Worm (Caenorhabditis elegans) whole organism, mixed stage, embryonic: ENCODE measurements around the gene cgh-1.

Source experiments
- M03D4.4 ChIP-seq: sonication (generic microtip); optimal IDR thresholded peaks from 2 replicates; lab custom pipeline; 2017; ENCODE audit warnings: mild to moderate bottlenecking, missing genetic modification characterization, missing compliant biosample characterization
- bed-3 ChIP-seq: fragments of 200-800 bp; sonication (Bioruptor generic); optimal IDR thresholded peaks from 3 replicates; lab custom pipeline; 2018; ENCODE audit warnings: mild to moderate bottlenecking, missing genetic modification characterization, moderate library complexity, missing compliant biosample characterization
- blmp-1 ChIP-seq: fragments of 150-350 bp; optimal IDR thresholded peaks from 2 replicates; lab custom pipeline; 2014; ENCODE audit warnings: missing biosample characterization, missing genetic modification characterization
- ceh-39 ChIP-seq: fragments of 150-350 bp; optimal IDR thresholded peaks from 2 replicates; lab custom pipeline; 2014; ENCODE audit warnings: missing biosample characterization, missing genetic modification characterization
- ceh-43 ChIP-seq: fragments of 200-800 bp; sonication (Bioruptor generic); optimal IDR thresholded peaks from 2 replicates; lab custom pipeline; 2018; ENCODE audit warnings: mild to moderate bottlenecking, missing genetic modification characterization, moderate library complexity, missing compliant biosample characterization
- ces-1 ChIP-seq: fragments of 150-350 bp; optimal IDR thresholded peaks from 2 replicates; lab custom pipeline; 2014; ENCODE audit warnings: missing biosample characterization, missing genetic modification reagents, missing genetic modification characterization
- cnd-1 ChIP-seq: fragments of 200-800 bp; sonication (Bioruptor generic); optimal IDR thresholded peaks from 2 replicates; lab custom pipeline; 2018; ENCODE audit warnings: mild to moderate bottlenecking, missing genetic modification characterization, missing compliant biosample characterization
- drap-1 ChIP-seq: fragments of 200-800 bp; sonication (Bioruptor generic); optimal IDR thresholded peaks from 3 replicates; lab custom pipeline; 2018; ENCODE audit warnings: mild to moderate bottlenecking, missing genetic modification characterization, missing compliant biosample characterization
- elt-1 ChIP-seq: sonication (generic microtip); optimal IDR thresholded peaks from 2 replicates; lab custom pipeline; 2017; ENCODE audit warnings: missing genetic modification characterization, mild to moderate bottlenecking, missing compliant biosample characterization, antibody characterized with exemption, moderate library complexity, borderline replicate concordance; ENCODE audit not compliant: insufficient read depth
- elt-3 ChIP-seq: fragments of 150-350 bp; optimal IDR thresholded peaks from 2 replicates; lab custom pipeline; 2014; ENCODE audit warnings: missing biosample characterization, missing genetic modification characterization
- ham-2 ChIP-seq: fragments of 200-800 bp; sonication (Bioruptor generic); optimal IDR thresholded peaks from 2 replicates; lab custom pipeline; 2018; ENCODE audit warnings: mild to moderate bottlenecking, missing genetic modification characterization, missing compliant biosample characterization
- hlh-1 ChIP-seq: fragments of 150-350 bp; optimal IDR thresholded peaks from 2 replicates; lab custom pipeline; 2014; ENCODE audit warnings: missing biosample characterization, missing genetic modification reagents, missing genetic modification characterization
- lin-13 ChIP-seq: fragments of 150-350 bp; optimal IDR thresholded peaks from 2 replicates; lab custom pipeline; 2014; ENCODE audit warnings: missing biosample characterization, missing genetic modification characterization
- lin-32 ChIP-seq: fragments of 200-800 bp; sonication (Bioruptor generic); optimal IDR thresholded peaks from 2 replicates; lab custom pipeline; 2018; ENCODE audit warnings: mild to moderate bottlenecking, missing genetic modification characterization, missing compliant biosample characterization
- lsy-2 ChIP-seq: fragments of 150-350 bp; optimal IDR thresholded peaks from 2 replicates; lab custom pipeline; 2014; ENCODE audit warnings: missing biosample characterization, missing genetic modification characterization
- mab-5 ChIP-seq: fragments of 150-350 bp; optimal IDR thresholded peaks from 2 replicates; lab custom pipeline; 2014; ENCODE audit warnings: missing biosample characterization, missing genetic modification characterization
- mep-1 ChIP-seq: fragments of 150-350 bp; optimal IDR thresholded peaks from 2 replicates; lab custom pipeline; 2017; ENCODE audit warnings: missing biosample characterization, missing genetic modification reagents, missing genetic modification characterization, inconsistent platforms
- mls-2 ChIP-seq: sonication (generic microtip); optimal IDR thresholded peaks from 2 replicates; lab custom pipeline; 2016; ENCODE audit warnings: mild to moderate bottlenecking, missing genetic modification characterization, moderate library complexity, missing compliant biosample characterization
- nhr-12 ChIP-seq: fragments of 150-350 bp; optimal IDR thresholded peaks from 2 replicates; lab custom pipeline; 2014; ENCODE audit warnings: missing biosample characterization, missing genetic modification characterization
- nhr-2 ChIP-seq: fragments of 150-350 bp; optimal IDR thresholded peaks from 2 replicates; lab custom pipeline; 2014; ENCODE audit warnings: missing biosample characterization, missing genetic modification characterization
- nhr-237 ChIP-seq: fragments of 150-350 bp; optimal IDR thresholded peaks from 2 replicates; lab custom pipeline; 2014; ENCODE audit warnings: missing biosample characterization, missing genetic modification characterization
- nhr-28 ChIP-seq: fragments of 150-350 bp; optimal IDR thresholded peaks from 2 replicates; lab custom pipeline; 2014; ENCODE audit warnings: missing biosample characterization, missing genetic modification characterization
- nhr-76 ChIP-seq: sonication (generic microtip); optimal IDR thresholded peaks from 2 replicates; lab custom pipeline; 2017; ENCODE audit warnings: missing biosample characterization, missing genetic modification characterization
- pha-4 ChIP-seq: fragments of 150-350 bp; optimal IDR thresholded peaks from 2 replicates; lab custom pipeline; 2018; ENCODE audit warnings: missing biosample characterization, missing genetic modification reagents, missing genetic modification characterization
- sem-2 ChIP-seq: fragments of 200-800 bp; sonication (Bioruptor generic); optimal IDR thresholded peaks from 2 replicates; lab custom pipeline; 2018; ENCODE audit warnings: mild to moderate bottlenecking, missing genetic modification characterization, missing compliant biosample characterization
- snpc-4 ChIP-seq: fragments of 150-350 bp; optimal IDR thresholded peaks from 2 replicates; lab custom pipeline; 2014; ENCODE audit warnings: missing biosample characterization, missing genetic modification characterization
- sptf-1 ChIP-seq: sonication (generic microtip); optimal IDR thresholded peaks from 2 replicates; lab custom pipeline; 2017; ENCODE audit warnings: mild to moderate bottlenecking, missing genetic modification characterization, moderate library complexity, missing compliant biosample characterization
- tbx-8 ChIP-seq: fragments of 200-800 bp; sonication (Bioruptor generic); optimal IDR thresholded peaks from 2 replicates; lab custom pipeline; 2018; ENCODE audit warnings: mild to moderate bottlenecking, missing genetic modification characterization, moderate library complexity, missing compliant biosample characterization
- unc-120 ChIP-seq: sonication (generic microtip); optimal IDR thresholded peaks from 2 replicates; lab custom pipeline; 2017; ENCODE audit warnings: missing genetic modification characterization, missing compliant biosample characterization; ENCODE audit not compliant: poor library complexity, severe bottlenecking
- unc-62 ChIP-seq: fragments of 150-350 bp; optimal IDR thresholded peaks from 2 replicates; lab custom pipeline; 2014; ENCODE audit warnings: missing biosample characterization, missing genetic modification reagents, missing genetic modification characterization
- zip-8 ChIP-seq: fragments of 150-350 bp; optimal IDR thresholded peaks from 2 replicates; lab custom pipeline; 2014; ENCODE audit warnings: missing biosample characterization, missing genetic modification characterization
- ztf-11 ChIP-seq: fragments of 150-350 bp; optimal IDR thresholded peaks from 2 replicates; lab custom pipeline; 2014; ENCODE audit warnings: missing biosample characterization, missing genetic modification characterization

The cgh-1 gene

DNA sequence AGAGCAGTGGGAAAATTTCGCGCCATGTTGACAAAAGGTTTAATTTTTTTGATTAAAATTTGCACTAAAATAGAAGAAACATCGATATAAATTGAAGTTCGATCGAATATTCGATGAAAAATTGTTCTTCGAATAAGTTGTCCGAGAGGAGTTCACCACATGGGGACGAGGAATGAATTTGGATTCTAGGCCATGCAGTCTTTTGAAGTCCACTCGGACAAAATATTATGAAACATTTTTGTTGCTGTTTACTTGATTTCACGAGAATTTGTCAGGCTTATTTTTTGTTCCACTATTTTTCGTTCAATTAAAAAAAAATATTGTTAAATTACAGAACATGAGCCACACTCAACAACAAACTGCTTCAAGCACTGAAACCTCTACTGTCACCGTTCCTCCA is 23.0 kb upstream of the cgh-1 start, which contains the start of the genes cux-7 and C07H6.2 (continued):
- TF ChIP-seq nhr-237 (tag; lab: Kevin White, UChicago) (no peak), elt-3 (tag; lab: Kevin White, UChicago) (no peak)
- TF ChIP-seq, all 35 proteins: peak for 11

- TF ChIP-seq unc-62 = no peak
- TF ChIP-seq unc-120 (tag; lab: Kevin White, UChicago) = no peak
- no peak for TF ChIP-seq ztf-11
- TF ChIP-seq ham-2 = no peak
- TF ChIP-seq ceh-43 = no peak
- TF ChIP-seq tbx-8 (GFP tag; lab: Kevin White, UChicago) = no peak
- TF ChIP-seq blmp-1 = no peak
- no peak for TF ChIP-seq nhr-28
- no peak for TF ChIP-seq nhr-76 (tag; lab: Kevin White, UChicago)
- no peak for TF ChIP-seq bed-3
Measured at ce11 chrIII:7518424-7518823, 20.8 kb upstream of the cgh-1 start, which contains the start of gene clk-2. Gene clk-2 (minus strand): TSS chrIII:7518524.

DNA sequence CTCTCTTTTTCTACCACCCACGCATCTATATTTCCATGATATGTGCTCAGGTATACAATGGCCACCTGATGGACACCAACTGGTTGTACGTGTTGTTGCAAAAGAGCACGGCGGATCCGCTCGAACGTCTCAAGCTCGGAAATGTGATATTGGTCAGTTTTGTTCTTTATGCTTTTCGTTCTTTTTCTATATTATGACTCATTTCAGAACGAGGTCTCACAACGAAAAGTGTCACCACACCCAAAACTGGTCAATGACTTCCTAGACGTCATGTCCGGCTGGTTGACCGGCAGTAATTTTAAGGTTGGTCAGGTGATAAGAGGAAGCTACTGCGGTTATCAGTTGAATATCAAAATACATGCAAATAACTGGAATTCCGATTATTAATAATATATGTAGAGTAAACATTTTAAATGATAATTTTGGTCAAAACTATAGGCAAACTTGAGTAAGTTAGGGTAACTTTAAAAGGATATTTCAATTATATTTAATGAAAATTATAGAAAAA is 10.6 kb upstream of the cgh-1 start, which contains the start of gene cls-1:
Gene cls-1, plus strand, starts transcription at position 51 of the 508 bp plus-strand sequence.
- TF ChIP-seq elt-1 (tag; lab: Kevin White, UChicago) (no peak), mls-2 (tag; lab: Kevin White, UChicago) (no peak), ztf-11 (no peak), nhr-12 (no peak), ham-2 (no peak), bed-3 (no peak), unc-120 (tag; lab: Kevin White, UChicago) (no peak)

DNA sequence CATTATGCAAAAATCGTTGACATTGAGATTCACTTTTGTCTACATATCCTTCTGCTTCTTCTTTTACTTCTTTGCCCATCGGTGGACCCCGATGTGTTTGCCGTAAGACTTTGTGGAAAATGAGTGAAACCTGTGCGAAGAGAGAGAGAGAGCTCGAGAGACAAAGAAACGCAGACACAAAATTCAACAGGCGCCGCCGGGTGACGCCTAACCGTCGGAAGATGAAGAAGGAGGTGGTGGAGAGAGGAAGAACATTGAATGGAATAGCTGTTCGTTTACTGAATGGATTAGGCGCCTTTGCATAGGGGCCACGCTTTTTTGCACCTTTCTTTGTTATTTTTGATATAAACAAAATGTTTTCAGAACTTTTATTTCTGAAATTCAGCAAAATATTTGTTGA is 9.4 kb upstream of the cgh-1 start:
- TF ChIP-seq lsy-2 (tag; lab: Kevin White, UChicago) = no peak
- peak; percentile 34 for TF ChIP-seq hlh-1
- TF ChIP-seq tbx-8 (GFP tag; lab: Kevin White, UChicago) = no peak

DNA sequence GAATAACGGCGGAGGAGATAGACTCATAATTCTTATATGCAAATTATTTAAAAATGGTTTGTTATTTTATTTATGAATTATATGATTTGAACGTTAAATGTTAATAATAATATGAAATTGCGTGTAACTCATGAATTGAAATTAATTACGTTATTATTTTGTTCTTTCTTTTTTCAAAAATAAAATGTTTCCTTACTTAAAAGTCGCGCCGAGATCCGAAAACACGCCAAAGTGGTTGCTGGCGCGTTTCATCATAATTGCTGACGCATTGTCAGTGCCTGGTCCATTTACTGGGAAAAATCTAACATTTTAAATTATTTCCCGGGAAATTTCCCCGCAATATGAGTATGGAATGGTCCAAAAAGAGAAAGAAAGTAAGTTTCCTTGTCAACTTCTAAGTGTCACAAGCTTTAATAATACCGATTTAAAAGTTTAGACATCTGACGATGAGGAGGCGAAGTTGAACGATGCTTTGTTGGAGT is 1.8 kb upstream of the cgh-1 start, which contains the start of the genes C07H6.9 and sap-140:
Gene C07H6.9, minus strand, starts transcription at position 51 of the 482 bp plus-strand sequence.
Gene sap-140, plus strand, starts transcription at position 318 of the 482 bp plus-strand sequence.
- TF ChIP-seq cnd-1 (tag; lab: Kevin White, UChicago) (no peak), nhr-237 (tag; lab: Kevin White, UChicago) (peak; percentile 25), elt-3 (tag; lab: Kevin White, UChicago) (no peak), pha-4 (peak; percentile 64), mep-1 (tag; lab: Kevin White, UChicago) (peak; percentile 79), ceh-39 (tag; lab: Kevin White, UChicago) (no peak), drap-1 (no peak), ces-1 (peak; percentile 68), nhr-12 (no peak), lsy-2 (tag; lab: Kevin White, UChicago) (peak; percentile 70), nhr-2 (tag; lab: Kevin White, UChicago) (no peak), lin-13 (tag; lab: Kevin White, UChicago) (peak; percentile 88), ceh-43 (peak; percentile 20)

- peak; percentile 97 for TF ChIP-seq mep-1 (tag; lab: Kevin White, UChicago)
- TF ChIP-seq ces-1 = peak; percentile 85
- TF ChIP-seq elt-3 (tag; lab: Kevin White, UChicago) = peak; percentile 24
- no peak for TF ChIP-seq tbx-8 (GFP tag; lab: Kevin White, UChicago)
- TF ChIP-seq mab-5 (tag; lab: Kevin White, UChicago) = no peak
- no peak for TF ChIP-seq nhr-76 (tag; lab: Kevin White, UChicago)
- peak; percentile 46 for TF ChIP-seq unc-62
- TF ChIP-seq cnd-1 (tag; lab: Kevin White, UChicago) = peak; percentile 19
- TF ChIP-seq hlh-1 = peak; percentile 57
- peak; percentile 49 for TF ChIP-seq ceh-43
- TF ChIP-seq pha-4 = peak; percentile 78
- TF ChIP-seq elt-1 (tag; lab: Kevin White, UChicago) = no peak
- peak; percentile 57 for TF ChIP-seq drap-1
- peak; percentile 23 for TF ChIP-seq unc-120 (tag; lab: Kevin White, UChicago)
- TF ChIP-seq zip-8 = no peak
- TF ChIP-seq lin-13 (tag; lab: Kevin White, UChicago) = peak; percentile 92
- no peak for TF ChIP-seq lin-32 (GFP tag; lab: Kevin White, UChicago)
- TF ChIP-seq ham-2 = peak; percentile 65
- peak; percentile 3 for TF ChIP-seq M03D4.4 (tag; lab: Kevin White, UChicago)
- TF ChIP-seq snpc-4 = no peak
- TF ChIP-seq sptf-1 (tag; lab: Kevin White, UChicago) = peak; percentile 60
- no peak for TF ChIP-seq sem-2 (GFP tag; lab: Kevin White, UChicago)
- TF ChIP-seq lsy-2 (tag; lab: Kevin White, UChicago) = peak; percentile 83
- TF ChIP-seq ceh-39 (tag; lab: Kevin White, UChicago) = peak; percentile 28
- peak; percentile 78 for TF ChIP-seq nhr-237 (tag; lab: Kevin White, UChicago)
- TF ChIP-seq nhr-12 = no peak
- peak; percentile 41 for TF ChIP-seq ztf-11
Measured at ce11 chrIII:7498346-7498745, 714 bp upstream of the cgh-1 start.
